Worm (Caenorhabditis elegans): ENCODE results near the gene nspg-4.

DNA sequence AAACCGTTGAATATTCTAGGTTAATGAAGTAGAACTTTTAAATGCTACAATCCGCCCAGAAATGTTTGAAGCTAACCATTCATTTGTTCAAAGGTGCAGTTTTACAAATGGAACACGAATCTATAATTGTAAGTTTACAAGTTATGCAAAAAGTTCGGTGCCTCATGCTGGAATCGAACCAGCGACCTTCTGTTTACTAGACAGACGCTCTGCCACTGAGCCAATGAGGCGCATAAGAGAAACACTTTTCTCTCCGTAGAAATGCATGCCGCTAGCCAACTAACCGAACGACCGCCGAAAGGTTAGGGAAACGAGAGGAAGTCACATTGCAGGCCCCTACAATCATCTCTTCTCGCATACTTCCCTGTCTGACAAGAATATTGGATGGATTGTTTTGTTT lies 21.1 kb upstream of the nspg-4 start:
- TF ChIP-seq dao-5 (tag; optimal IDR thresholded peaks at IDR 0.05): peak; percentile 27
- TF ChIP-seq him-1 (tag; optimal IDR thresholded peaks at IDR 0.05): peak; percentile 85

All from whole organism, L4/young adult.